Worm (Caenorhabditis elegans) whole organism, L3 larva: ENCODE measurements around the gene ins-15.

Experiments used
- egl-27 ChIP-seq: sonication (generic microtip); optimal IDR thresholded peaks from 4 replicates; lab custom pipeline; 2017; ENCODE audit warnings: missing biosample characterization, missing genetic modification reagents, missing genetic modification characterization
- fos-1 ChIP-seq: fragments of 150-350 bp; optimal IDR thresholded peaks from 2 replicates; lab custom pipeline; 2014; ENCODE audit warnings: missing biosample characterization, missing genetic modification characterization
- nhr-76 ChIP-seq: fragments of 150-350 bp; sonication (generic microtip); optimal IDR thresholded peaks from 5 replicates; lab custom pipeline; 2014; ENCODE audit warnings: missing biosample characterization, missing genetic modification characterization
- snpc-4 ChIP-seq: fragments of 150-350 bp; optimal IDR thresholded peaks from 2 replicates; lab custom pipeline; 2014; ENCODE audit warnings: missing biosample characterization, missing genetic modification characterization

DNA sequence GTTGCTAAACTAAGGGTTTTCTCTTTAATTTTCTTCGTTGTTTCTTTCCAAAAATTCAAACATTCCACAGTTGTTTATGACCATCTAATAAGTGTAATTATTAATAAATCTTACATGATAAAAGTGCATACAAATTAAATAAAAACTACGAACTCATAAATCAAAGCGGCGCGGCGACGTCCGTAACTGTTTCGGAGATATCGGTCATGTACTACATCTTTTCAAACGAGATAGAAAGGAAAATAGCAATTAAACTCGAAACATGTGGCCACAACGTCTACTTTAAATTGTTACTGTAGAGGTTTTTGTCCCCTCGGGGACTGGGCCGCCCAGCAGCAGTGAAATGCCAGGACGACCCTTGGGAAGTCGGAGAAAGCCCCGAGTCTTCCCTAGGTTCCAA lies 28.7 kb downstream of the ins-15 start:
- TF ChIP-seq nhr-76 (tag; lab: Kevin White, UChicago), result no peak
- TF ChIP-seq fos-1 (tag; lab: Kevin White, UChicago), result no peak
- TF ChIP-seq egl-27 (tag; lab: Kevin White, UChicago), result no peak
- TF ChIP-seq snpc-4 (tag; lab: Kevin White, UChicago), result no peak
